Worm (Caenorhabditis elegans) whole organism, L4 larva: ENCODE results near the gene Y43F8B.17.

Experiments
- D1046.2 ChIP-seq: fragments of 200-800 bp; sonication (Bioruptor generic); IDR thresholded peaks from 2 replicates; pipeline ENCODE4 v1.3.6; 2022; ENCODE audit warnings: missing genetic modification characterization, missing compliant biosample characterization
- F26F4.8 ChIP-seq: fragments of 200-800 bp; sonication (Bioruptor generic); conservative IDR thresholded peaks from 2 replicates; pipeline ENCODE4 v1.3.6; 2022; ENCODE audit warnings: missing genetic modification characterization, missing compliant biosample characterization
- R02D3.7 ChIP-seq: fragments of 150-350 bp; sonication (generic microtip); optimal IDR thresholded peaks from 3 replicates; lab custom pipeline; 2014; ENCODE audit warnings: missing biosample characterization, missing genetic modification characterization
- T26A8.4 ChIP-seq: fragments of 200-800 bp; sonication (Bioruptor generic); IDR thresholded peaks from 2 replicates; pipeline ENCODE4 v1.3.6; 2022; ENCODE audit warnings: missing genetic modification characterization, missing compliant biosample characterization
- ZK546.5 ChIP-seq, 2 experiments: sonication (generic microtip); optimal IDR thresholded peaks; 2 replicates each; lab custom pipeline; 2017; ENCODE audit warnings: missing biosample characterization in 2 of 2, missing genetic modification characterization in 2 of 2
- aha-1 ChIP-seq: fragments of 150-350 bp; peaks from one replicate; lab custom pipeline; 2014; ENCODE audit warnings: missing biosample characterization, missing genetic modification characterization
- ceh-20 ChIP-seq: fragments of 200-800 bp; sonication (Bioruptor generic); IDR thresholded peaks from 2 replicates; pipeline ENCODE4 v1.3.6; 2022; ENCODE audit warnings: missing genetic modification reagents, missing genetic modification characterization, missing compliant biosample characterization
- ceh-44 ChIP-seq: fragments of 200-800 bp; sonication (Bioruptor generic); IDR thresholded peaks from 2 replicates; pipeline ENCODE4 v1.3.6; 2022; ENCODE audit warnings: missing genetic modification reagents, missing genetic modification characterization, missing compliant biosample characterization
- ceh-82 ChIP-seq: sonication (generic microtip); optimal IDR thresholded peaks from 2 replicates; lab custom pipeline; 2017; ENCODE audit warnings: missing biosample characterization, missing genetic modification characterization
- ces-1 ChIP-seq: fragments of 150-350 bp; sonication (generic microtip); optimal IDR thresholded peaks from 4 replicates; lab custom pipeline; 2014; ENCODE audit warnings: missing biosample characterization, missing genetic modification reagents, missing genetic modification characterization
- cey-2 ChIP-seq: sonication (generic microtip); optimal IDR thresholded peaks from 3 replicates; lab custom pipeline; 2017; ENCODE audit warnings: missing genetic modification characterization, mild to moderate bottlenecking, missing compliant biosample characterization, antibody characterized with exemption, borderline replicate concordance; ENCODE audit not compliant: insufficient read depth
- ctbp-1 ChIP-seq: fragments of 200-800 bp; sonication (Bioruptor generic); IDR thresholded peaks from 2 replicates; pipeline ENCODE4 v1.3.6; 2022; ENCODE audit warnings: missing genetic modification reagents, missing genetic modification characterization, missing compliant biosample characterization
- dmd-6 ChIP-seq: fragments of 200-800 bp; sonication (Bioruptor generic); IDR thresholded peaks from 2 replicates; pipeline ENCODE4 v1.3.6; 2022; ENCODE audit warnings: missing genetic modification reagents, missing genetic modification characterization, missing compliant biosample characterization
- egl-27 ChIP-seq: sonication (generic microtip); optimal IDR thresholded peaks from 3 replicates; lab custom pipeline; 2017; ENCODE audit warnings: missing biosample characterization, missing genetic modification reagents, missing genetic modification characterization
- hlh-30 ChIP-seq: sonication (generic microtip); optimal IDR thresholded peaks from 2 replicates; lab custom pipeline; 2017; ENCODE audit warnings: antibody characterized with exemption, mild to moderate bottlenecking, missing genetic modification characterization, missing compliant biosample characterization; ENCODE audit not compliant: insufficient read depth
- lin-1 ChIP-seq: fragments of 200-800 bp; sonication (Bioruptor generic); IDR thresholded peaks from 2 replicates; pipeline ENCODE4 v1.3.6; 2022; ENCODE audit warnings: missing genetic modification reagents, missing genetic modification characterization, missing compliant biosample characterization
- lsy-2 ChIP-seq, 2 experiments: fragments of 150-350 bp in 1 of 2; sonication (generic microtip) in 1 of 2; optimal IDR thresholded peaks; 2 replicates each; lab custom pipeline; 2014 to 2017; ENCODE audit warnings: missing biosample characterization in 2 of 2, missing genetic modification characterization in 2 of 2
- mdt-29 ChIP-seq: fragments of 200-800 bp; sonication (Bioruptor generic); IDR thresholded peaks from 2 replicates; pipeline ENCODE4 v1.3.6; 2022; ENCODE audit warnings: missing genetic modification reagents, missing genetic modification characterization, missing compliant biosample characterization
- mep-1 ChIP-seq: fragments of 150-350 bp; sonication (generic microtip); optimal IDR thresholded peaks from 3 replicates; lab custom pipeline; 2014; ENCODE audit warnings: missing biosample characterization, missing genetic modification characterization
- mes-2 ChIP-seq: sonication (generic microtip); optimal IDR thresholded peaks from 2 replicates; lab custom pipeline; 2016; ENCODE audit warnings: missing genotype, mild to moderate bottlenecking, missing genetic modification characterization, missing compliant biosample characterization; ENCODE audit not compliant: poor library complexity, severe bottlenecking
- mxl-2 ChIP-seq: fragments of 200-800 bp; sonication (Bioruptor generic); conservative IDR thresholded peaks from 2 replicates; pipeline ENCODE4 v1.3.6; 2022; ENCODE audit warnings: missing genetic modification reagents, missing genetic modification characterization, missing compliant biosample characterization
- nhr-237 ChIP-seq: sonication (generic microtip); optimal IDR thresholded peaks from 2 replicates; lab custom pipeline; 2017; ENCODE audit warnings: missing biosample characterization, missing genetic modification characterization
- nhr-76 ChIP-seq: fragments of 150-350 bp; optimal IDR thresholded peaks from 2 replicates; lab custom pipeline; 2014; ENCODE audit warnings: missing biosample characterization, missing genetic modification characterization
- pha-4 ChIP-seq, 2 experiments: fragments of 150-350 bp in 1 of 2; fragments of 200-800 bp in 1 of 2; sonication (Bioruptor generic) in 1 of 2; IDR thresholded peaks in 1 of 2; optimal IDR thresholded peaks in 1 of 2; 2 replicates each; pipeline versions ENCODE4 v1.3.6 to Lab custom; 2014 to 2022; ENCODE audit warnings: missing genetic modification characterization in 2 of 2, missing genetic modification reagents in 2 of 2, missing biosample characterization in 1 of 2, missing compliant biosample characterization in 1 of 2
- saeg-2 ChIP-seq: fragments of 200-800 bp; sonication (Bioruptor generic); IDR thresholded peaks from 2 replicates; pipeline ENCODE4 v1.3.6; 2022; ENCODE audit warnings: missing genetic modification reagents, missing genetic modification characterization, missing compliant biosample characterization
- sdz-12 ChIP-seq: fragments of 200-800 bp; sonication (Bioruptor generic); optimal IDR thresholded peaks from 2 replicates; lab custom pipeline; 2018; ENCODE audit warnings: mild to moderate bottlenecking, missing genetic modification characterization, missing compliant biosample characterization
- set-16 ChIP-seq: fragments of 200-800 bp; sonication (Bioruptor generic); IDR thresholded peaks from 2 replicates; pipeline ENCODE4 v1.3.6; 2022; ENCODE audit warnings: missing genetic modification reagents, missing genetic modification characterization, missing compliant biosample characterization
- snpc-4 ChIP-seq: fragments of 150-350 bp; optimal IDR thresholded peaks from 2 replicates; lab custom pipeline; 2014; ENCODE audit warnings: missing biosample characterization, missing genetic modification characterization
- tra-1 ChIP-seq: fragments of 200-800 bp; sonication (Bioruptor generic); IDR thresholded peaks from 2 replicates; pipeline ENCODE4 v1.3.6; 2022; ENCODE audit warnings: missing genetic modification reagents, missing genetic modification characterization, missing compliant biosample characterization
- unc-130 ChIP-seq: sonication (generic microtip); optimal IDR thresholded peaks from 2 replicates; lab custom pipeline; 2016; ENCODE audit warnings: missing genetic modification reagents, missing genetic modification characterization, missing compliant biosample characterization
- unc-62 ChIP-seq, 3 experiments: fragments of 150-350 bp in 1 of 3; sonication (generic microtip); optimal IDR thresholded peaks in 2 of 3; peaks in 1 of 3; 1 replicate in 1 of 3; 2 replicates in 2 of 3; lab custom pipeline; 2014 to 2017; ENCODE audit warnings: missing biosample characterization in 3 of 3, missing genetic modification characterization in 3 of 3, missing genetic modification reagents in 3 of 3, missing genotype in 1 of 3
- zfp-2 ChIP-seq: sonication (generic microtip); optimal IDR thresholded peaks from 2 replicates; lab custom pipeline; 2016; ENCODE audit warnings: mild to moderate bottlenecking, missing genetic modification characterization, missing compliant biosample characterization
- zip-11 ChIP-seq: fragments of 200-800 bp; sonication (Bioruptor generic); IDR thresholded peaks from 2 replicates; pipeline ENCODE4 v1.3.6; 2022; ENCODE audit warnings: missing genetic modification characterization, missing compliant biosample characterization

The Y43F8B.17 gene

DNA sequence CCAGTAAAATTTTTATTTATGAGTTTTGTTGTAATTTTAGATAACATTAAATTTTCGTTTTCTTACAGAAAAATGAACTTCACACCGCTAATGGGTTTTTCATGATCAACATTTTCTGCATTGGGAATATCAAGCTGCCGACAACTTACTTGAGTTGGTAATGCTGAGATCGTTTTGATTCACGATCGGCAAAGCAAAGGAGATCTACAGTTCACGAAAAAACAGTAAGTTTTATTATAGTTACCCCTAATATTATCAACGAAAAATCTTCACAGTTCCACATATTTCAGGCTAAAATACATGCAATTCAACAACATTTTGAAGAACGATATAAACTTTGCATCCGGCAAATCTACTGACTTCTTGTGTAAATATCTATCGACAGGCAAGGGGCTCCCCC lies 2.0 kb upstream of the Y43F8B.17 start, which contains the start of gene Y43F8B.22:
Gene Y43F8B.22 (plus strand): TSS at position 301 of the 400 bp plus-strand sequence.
- no peak for TF ChIP-seq dmd-6
- no peak for TF ChIP-seq lin-1 (GFP tag; lab: Robert Waterston, UW)
- peak; percentile 68 for TF ChIP-seq aha-1 (tag; lab: Kevin White, UChicago)
- TF ChIP-seq mdt-29: no peak
- no peak for TF ChIP-seq mes-2 (tag; lab: Kevin White, UChicago)
- no peak for TF ChIP-seq egl-27 (tag; lab: Kevin White, UChicago)

- TF ChIP-seq lsy-2 (tag; optimal IDR thresholded peaks at IDR 0.05; lab: Kevin White, UChicago): no peak
- TF ChIP-seq unc-130 (GFP tag; lab: Kevin White, UChicago): no peak
- peak; percentile 95 for TF ChIP-seq set-16 (GFP tag; lab: Robert Waterston, UW)
- TF ChIP-seq ceh-20 (GFP tag; lab: Robert Waterston, UW): no peak
- TF ChIP-seq mep-1 (tag; lab: Kevin White, UChicago): no peak
- no peak for TF ChIP-seq saeg-2 (GFP tag; lab: Robert Waterston, UW)
- TF ChIP-seq R02D3.7 (tag; lab: Kevin White, UChicago): no peak
- TF ChIP-seq nhr-237 (tag; lab: Kevin White, UChicago): no peak
These were observed 740 bp downstream of the Y43F8B.17 start, which contains the start of gene Y43F8B.28 for ce11 chrV:19485261-19485660. Gene Y43F8B.28, plus strand, starts transcription at chrV:19485319.

ce11 chrV:19485690-19486089 lies 1.2 kb downstream of the Y43F8B.17 start, which contains the start of gene Y43F8B.18:
Gene Y43F8B.18, plus strand, starts transcription at chrV:19485990.
- no peak for TF ChIP-seq ctbp-1
- TF ChIP-seq tra-1 (GFP tag; lab: Robert Waterston, UW): no peak
- no peak for TF ChIP-seq ZK546.5 (tag; optimal IDR thresholded peaks at IDR 0.05; lab: Kevin White, UChicago)
- no peak for TF ChIP-seq zfp-2 (tag; lab: Kevin White, UChicago)
- no peak for TF ChIP-seq aha-1 (tag; lab: Kevin White, UChicago)
- TF ChIP-seq snpc-4: no peak
- TF ChIP-seq ceh-82 (tag; lab: Kevin White, UChicago): no peak

- no peak for TF ChIP-seq hlh-30 (tag; lab: Kevin White, UChicago)
- no peak for TF ChIP-seq ceh-82 (tag; lab: Kevin White, UChicago)
- TF ChIP-seq cey-2 (tag; lab: Kevin White, UChicago): no peak
- no peak for TF ChIP-seq mxl-2 (GFP tag; lab: Robert Waterston, UW)
- no peak for TF ChIP-seq dmd-6
- TF ChIP-seq lin-1 (GFP tag; lab: Robert Waterston, UW): no peak
- TF ChIP-seq F26F4.8: no peak
- no peak for TF ChIP-seq zip-11 (GFP tag; lab: Robert Waterston, UW)
These were observed 5.9 kb downstream of the Y43F8B.17 start, which contains the start of gene Y43F8B.7 for ce11 chrV:19490461-19490860. Gene Y43F8B.7, plus strand, starts transcription at chrV:19490761.

DNA sequence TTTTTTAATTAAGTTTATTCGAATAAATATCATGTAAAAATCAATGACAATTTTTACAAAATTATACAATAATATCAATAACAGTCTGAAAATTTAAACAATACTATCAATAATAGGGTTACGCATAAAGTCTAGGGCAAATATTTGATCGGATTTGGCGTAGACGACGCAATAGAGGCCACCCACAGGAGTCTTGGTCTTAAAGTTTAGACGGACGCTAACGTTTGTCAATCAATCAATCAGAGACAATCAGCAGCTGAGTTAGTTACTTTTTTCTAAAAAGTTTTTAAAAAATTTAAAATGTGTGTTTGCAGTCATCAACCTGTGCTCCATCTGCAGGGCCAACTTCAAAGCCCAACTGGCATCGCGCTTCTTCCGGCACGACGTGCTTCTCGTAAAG lies 6.8 kb downstream of the Y43F8B.17 start, which contains the start of gene Y43F8B.29:
Gene Y43F8B.29 (plus strand): TSS at position 301 of the 400 bp plus-strand sequence.
- TF ChIP-seq mep-1 (tag; lab: Kevin White, UChicago) (no peak), unc-62 (GFP tag; optimal IDR thresholded peaks at IDR 0.05 in 1 of 2; lab: Kevin White, UChicago) (no peak), unc-62 (tag; optimal IDR thresholded peaks at IDR 0.05; lab: Kevin White, UChicago) (no peak), mdt-29 (no peak), ces-1 (GFP tag; lab: Kevin White, UChicago) (no peak), D1046.2 (GFP tag; lab: Robert Waterston, UW) (no peak), cey-2 (tag; lab: Kevin White, UChicago) (no peak), pha-4 (GFP tag; IDR thresholded peaks at IDR 0.05; lab: Robert Waterston, UW) (no peak), pha-4 (tag; optimal IDR thresholded peaks at IDR 0.05; lab: Kevin White, UChicago) (no peak), ceh-44 (no peak), sdz-12 (GFP tag; lab: Kevin White, UChicago) (no peak), T26A8.4 (no peak), nhr-76 (no peak)
